Fruit fly (Drosophila melanogaster) whole organism, embryonic: Measurements from ENCODE around the gene Jhbp7.

ENCODE experiments used
- Atf-2 ChIP-seq: fragments of 200-800 bp; sonication (Bioruptor generic); optimal IDR thresholded peaks from 2 replicates; lab custom pipeline; 2016; ENCODE audit warnings: missing biosample characterization, missing genetic modification characterization
- Atf3 ChIP-seq: fragments of 200-800 bp; sonication (Bioruptor generic); optimal IDR thresholded peaks from 3 replicates; lab custom pipeline; 2016; ENCODE audit warnings: missing biosample characterization, missing genetic modification characterization
- C15 ChIP-seq: fragments of 200-800 bp; sonication (Bioruptor generic); IDR thresholded peaks from 3 replicates; pipeline ENCODE4 v1.3.6; 2022; ENCODE audit warnings: missing biosample characterization, missing genetic modification characterization
- CG10147 ChIP-seq: fragments of 200-800 bp; sonication (Bioruptor generic); optimal IDR thresholded peaks from 2 replicates; lab custom pipeline; 2019; ENCODE audit warnings: missing biosample characterization, mild to moderate bottlenecking, missing genetic modification characterization, moderate library complexity
- CG11247 ChIP-seq: fragments of 200-800 bp; sonication (Bioruptor generic); IDR thresholded peaks from 2 replicates; pipeline ENCODE4 v1.3.6; 2022; ENCODE audit warnings: missing biosample characterization, missing genetic modification characterization
- CG11695 ChIP-seq: fragments of 200-800 bp; sonication (Bioruptor generic); IDR thresholded peaks from 3 replicates; pipeline ENCODE4 v1.3.6; 2022; ENCODE audit warnings: missing biosample characterization, missing genetic modification characterization
- CG12659 ChIP-seq: fragments of 200-800 bp; sonication (Bioruptor generic); optimal IDR thresholded peaks from 3 replicates; lab custom pipeline; 2017; ENCODE audit warnings: mild to moderate bottlenecking, missing biosample characterization, missing genetic modification reagents, missing genetic modification characterization
- CG14014 ChIP-seq: fragments of 200-800 bp; sonication (Bioruptor generic); IDR thresholded peaks from 2 replicates; pipeline ENCODE4 v1.3.6; 2022; ENCODE audit warnings: missing biosample characterization, missing genetic modification characterization
- CG14710 ChIP-seq: fragments of 200-800 bp; sonication (Bioruptor generic); optimal IDR thresholded peaks from 3 replicates; lab custom pipeline; 2019; ENCODE audit warnings: missing biosample characterization, mild to moderate bottlenecking, missing genetic modification characterization, moderate library complexity
- CG2129 ChIP-seq: fragments of 200-800 bp; sonication (Bioruptor generic); IDR thresholded peaks from 2 replicates; pipeline ENCODE4 v1.3.6; 2022; ENCODE audit warnings: missing biosample characterization, missing genetic modification characterization; ENCODE audit not compliant: partially characterized antibody
- CG2712 ChIP-seq: fragments of 200-800 bp; optimal IDR thresholded peaks from 3 replicates; lab custom pipeline; 2019; ENCODE audit warnings: missing biosample characterization, mild to moderate bottlenecking, missing genetic modification characterization, moderate library complexity
- CG31365 ChIP-seq: fragments of 200-800 bp; sonication (Bioruptor generic); optimal IDR thresholded peaks from 2 replicates; lab custom pipeline; 2018; ENCODE audit warnings: missing biosample characterization, mild to moderate bottlenecking, missing genetic modification characterization
- CG32532 ChIP-seq: fragments of 200-800 bp; sonication (Bioruptor generic); IDR thresholded peaks from 2 replicates; pipeline ENCODE4 v1.3.6; 2022; ENCODE audit warnings: missing biosample characterization, missing genetic modification characterization
- CG32767 ChIP-seq: fragments of 200-800 bp; sonication (Bioruptor generic); IDR thresholded peaks from 2 replicates; pipeline ENCODE4 v1.3.6; 2022; ENCODE audit warnings: missing biosample characterization, missing genetic modification characterization
- CG3995 ChIP-seq: fragments of 200-800 bp; sonication (Bioruptor generic); optimal IDR thresholded peaks from 3 replicates; lab custom pipeline; 2016; ENCODE audit warnings: missing biosample characterization, missing genetic modification characterization
- CG4328 ChIP-seq: fragments of 200-800 bp; sonication (Bioruptor generic); optimal IDR thresholded peaks from 3 replicates; lab custom pipeline; 2017; ENCODE audit warnings: missing biosample characterization, missing genetic modification reagents, missing genetic modification characterization
- CG4360 ChIP-seq: fragments of 200-800 bp; sonication (Bioruptor generic); IDR thresholded peaks from 2 replicates; pipeline ENCODE4 v1.3.6; 2022; ENCODE audit warnings: missing biosample characterization, missing genetic modification characterization
- CG4424 ChIP-seq: fragments of 200-800 bp; sonication (Bioruptor generic); optimal IDR thresholded peaks from 3 replicates; lab custom pipeline; 2016; ENCODE audit warnings: missing biosample characterization, missing genetic modification characterization
- CG7556 ChIP-seq: fragments of 200-800 bp; sonication (Bioruptor generic); optimal IDR thresholded peaks from 2 replicates; lab custom pipeline; 2017; ENCODE audit warnings: missing biosample characterization, mild to moderate bottlenecking, missing genetic modification characterization
- CG7745 ChIP-seq: fragments of 200-800 bp; sonication (Bioruptor generic); optimal IDR thresholded peaks from 2 replicates; lab custom pipeline; 2018; ENCODE audit warnings: missing biosample characterization, mild to moderate bottlenecking, missing genetic modification characterization, moderate library complexity
- CG8281 ChIP-seq: fragments of 200-800 bp; sonication (Bioruptor generic); optimal IDR thresholded peaks from 2 replicates; lab custom pipeline; 2018; ENCODE audit warnings: missing biosample characterization, mild to moderate bottlenecking, missing genetic modification characterization, moderate library complexity
- CG8944 ChIP-seq: fragments of 200-800 bp; sonication (Bioruptor generic); optimal IDR thresholded peaks from 3 replicates; lab custom pipeline; 2016; ENCODE audit warnings: missing biosample characterization, missing genetic modification characterization
- CoRest ChIP-seq: fragments of 200-800 bp; sonication (Bioruptor generic); optimal IDR thresholded peaks from 3 replicates; lab custom pipeline; 2018; ENCODE audit warnings: missing biosample characterization, mild to moderate bottlenecking, missing genetic modification characterization, moderate library complexity
- D ChIP-seq, 2 experiments: fragments of 200-800 bp in 1 of 2; fragments of >200 bp in 1 of 2; sonication (Bioruptor generic) in 1 of 2; optimal IDR thresholded peaks; 2 replicates in 1 of 2; 3 replicates in 1 of 2; lab custom pipeline; 2017; ENCODE audit warnings: mild to moderate bottlenecking in 1 of 2, missing biosample characterization in 1 of 2, missing genetic modification characterization in 1 of 2, missing genetic modification reagents in 1 of 2
- Dad ChIP-seq: fragments of 200-800 bp; sonication (Bioruptor generic); optimal IDR thresholded peaks from 3 replicates; lab custom pipeline; 2016; ENCODE audit warnings: missing biosample characterization, missing genetic modification characterization
- Dip2 ChIP-seq: fragments of 200-800 bp; sonication (Bioruptor generic); IDR thresholded peaks from 2 replicates; pipeline ENCODE4 v1.3.6; 2022; ENCODE audit warnings: missing biosample characterization, missing genetic modification characterization
- Fer1 ChIP-seq: fragments of 200-800 bp; sonication (Bioruptor generic); optimal IDR thresholded peaks from 2 replicates; lab custom pipeline; 2017; ENCODE audit warnings: missing biosample characterization, mild to moderate bottlenecking, missing genetic modification characterization
- Gug ChIP-seq: fragments of 200-800 bp; sonication (Bioruptor generic); IDR thresholded peaks from 4 replicates; pipeline ENCODE4 v1.3.6; 2022; ENCODE audit warnings: missing biosample characterization, missing genetic modification characterization
- HLH4C ChIP-seq: fragments of 200-800 bp; sonication (Bioruptor generic); IDR thresholded peaks from 3 replicates; pipeline ENCODE4 v1.3.6; 2022; ENCODE audit warnings: missing biosample characterization, missing genetic modification characterization; ENCODE audit not compliant: partially characterized antibody
- Rx ChIP-seq: fragments of 200-800 bp; sonication (Bioruptor generic); IDR thresholded peaks from 2 replicates; pipeline ENCODE4 v1.3.6; 2022; ENCODE audit warnings: missing biosample characterization, missing genetic modification characterization
- Spps ChIP-seq: fragments of 200-800 bp; sonication (Bioruptor generic); optimal IDR thresholded peaks from 2 replicates; lab custom pipeline; 2018; ENCODE audit warnings: missing biosample characterization, mild to moderate bottlenecking, missing genetic modification characterization
- Tbp ChIP-seq: fragments of >200 bp; optimal IDR thresholded peaks from 2 replicates; lab custom pipeline; 2018; ENCODE audit warnings: missing biosample characterization, missing genetic modification characterization
- bowl ChIP-seq: fragments of 200-800 bp; sonication (Bioruptor generic); IDR thresholded peaks from 2 replicates; pipeline ENCODE4 v1.3.6; 2022; ENCODE audit warnings: missing biosample characterization, missing genetic modification characterization
- ci ChIP-seq: fragments of 200-800 bp; sonication (Bioruptor generic); IDR thresholded peaks from 3 replicates; pipeline ENCODE4 v1.3.6; 2022; ENCODE audit warnings: missing biosample characterization, missing genetic modification characterization
- corto ChIP-seq: fragments of 200-800 bp; sonication (Bioruptor generic); optimal IDR thresholded peaks from 2 replicates; lab custom pipeline; 2016; ENCODE audit warnings: missing biosample characterization, mild to moderate bottlenecking, missing genetic modification characterization, moderate library complexity
- fd3F ChIP-seq: fragments of 200-800 bp; sonication (Bioruptor generic); optimal IDR thresholded peaks from 2 replicates; lab custom pipeline; 2018; ENCODE audit warnings: missing biosample characterization, mild to moderate bottlenecking, missing genetic modification characterization, moderate library complexity
- fu2 ChIP-seq: fragments of 200-800 bp; sonication (Bioruptor generic); optimal IDR thresholded peaks from 2 replicates; lab custom pipeline; 2016; ENCODE audit warnings: missing biosample characterization, missing genetic modification characterization
- gt ChIP-seq: fragments of 200-800 bp; sonication (Bioruptor generic); IDR thresholded peaks from 2 replicates; pipeline ENCODE4 v1.3.6; 2022; ENCODE audit warnings: missing biosample characterization, missing genetic modification characterization
- lmd ChIP-seq: fragments of 200-800 bp; sonication (Bioruptor generic); IDR thresholded peaks from 2 replicates; pipeline ENCODE4 v1.3.6; 2022; ENCODE audit warnings: missing biosample characterization, missing genetic modification characterization
- lov ChIP-seq, 2 experiments: fragments of 200-800 bp in 1 of 2; fragments of >200 bp in 1 of 2; sonication (Bioruptor generic) in 1 of 2; IDR thresholded peaks in 1 of 2; optimal IDR thresholded peaks in 1 of 2; 2 replicates in 1 of 2; 3 replicates in 1 of 2; pipeline versions ENCODE4 v1.3.6 to Lab custom; 2017 to 2022; ENCODE audit warnings: missing biosample characterization in 1 of 2, missing genetic modification characterization in 1 of 2
- nom ChIP-seq: fragments of 200-800 bp; sonication (Bioruptor generic); optimal IDR thresholded peaks from 2 replicates; lab custom pipeline; 2017; ENCODE audit warnings: missing biosample characterization, missing genetic modification characterization, mild to moderate bottlenecking, moderate library complexity, missing genetic modification reagents
- pita ChIP-seq: fragments of 200-800 bp; sonication (Bioruptor generic); optimal IDR thresholded peaks from 2 replicates; lab custom pipeline; 2017; ENCODE audit warnings: missing biosample characterization, mild to moderate bottlenecking, missing genetic modification characterization
- pum ChIP-seq: fragments of 200-800 bp; sonication (Bioruptor generic); optimal IDR thresholded peaks from 2 replicates; lab custom pipeline; 2016; ENCODE audit warnings: missing biosample characterization, missing genetic modification characterization
- sens-2 ChIP-seq: fragments of 200-800 bp; sonication (Bioruptor generic); IDR thresholded peaks from 2 replicates; pipeline ENCODE4 v1.3.6; 2022; ENCODE audit warnings: missing biosample characterization, missing genetic modification characterization
- shn ChIP-seq: fragments of 200-800 bp; sonication (Bioruptor generic); optimal IDR thresholded peaks from 3 replicates; lab custom pipeline; 2016; ENCODE audit warnings: missing biosample characterization, missing genetic modification characterization
- tna ChIP-seq: fragments of 200-800 bp; sonication (Bioruptor generic); IDR thresholded peaks from 2 replicates; pipeline ENCODE4 v1.3.6; 2022; ENCODE audit warnings: missing biosample characterization, missing genetic modification characterization; ENCODE audit not compliant: partially characterized antibody
- trh ChIP-seq: fragments of 200-800 bp; sonication (Bioruptor generic); optimal IDR thresholded peaks from 2 replicates; lab custom pipeline; 2016; ENCODE audit warnings: missing biosample characterization, missing genetic modification characterization
- yki ChIP-seq: fragments of >200 bp; optimal IDR thresholded peaks from 3 replicates; lab custom pipeline; 2018

Gene Jhbp7

dm6 chr3R:25232271-25232989 is 5.0 kb upstream of the Jhbp7 start, which contains the start of gene Cad96Cb (continued):
- TF ChIP-seq lov (optimal IDR thresholded peaks at IDR 0.05; lab: Kevin White, UChicago): no peak
- no peak for TF ChIP-seq lov (GFP tag; IDR thresholded peaks at IDR 0.05; lab: Robert Waterston, UW)
- peak; percentile 6 for TF ChIP-seq trh (GFP tag; lab: Kevin White, UChicago)
- no peak for TF ChIP-seq CG31365 (tag; lab: Kevin White, UChicago)
- peak; percentile 81 for TF ChIP-seq nom (GFP tag; lab: Kevin White, UChicago)
- TF ChIP-seq CG8944: peak; percentile 75
- TF ChIP-seq shn (GFP tag; lab: Kevin White, UChicago): peak; percentile 53
- peak; percentile 92 for TF ChIP-seq CG4424 (GFP tag; lab: Kevin White, UChicago)
- TF ChIP-seq gt (GFP tag; lab: Robert Waterston, UW): no peak; the same call in 1 of the 2 replicates
- TF ChIP-seq CG32532 (GFP tag; lab: Robert Waterston, UW): peak; percentile 40; the same call in 1 of the 2 replicates
- no peak for TF ChIP-seq Rx (GFP tag; lab: Robert Waterston, UW)
- peak; percentile 80 for TF ChIP-seq Atf3
- TF ChIP-seq tna (GFP tag; lab: Robert Waterston, UW): 0 out of 2 replicates have a peak, but pooled peaks have one; percentile 32
- TF ChIP-seq CG2129 (GFP tag; lab: Robert Waterston, UW): no peak
- no peak; the same call in 2 of the 3 replicates for TF ChIP-seq C15 (GFP tag; lab: Robert Waterston, UW)
- TF ChIP-seq CG14014: 0 out of 2 replicates have a peak, but pooled peaks have one; percentile 41
- TF ChIP-seq fu2 (GFP tag; lab: Kevin White, UChicago): peak; percentile 29
- peak; percentile 94 for TF ChIP-seq CG4360 (GFP tag; lab: Robert Waterston, UW)
- peak; percentile 36; the same call in 2 of the 4 replicates for TF ChIP-seq Gug (GFP tag; lab: Robert Waterston, UW)
- no peak for TF ChIP-seq pita (GFP tag; lab: Kevin White, UChicago)
- no peak for TF ChIP-seq Fer1 (GFP tag; lab: Kevin White, UChicago)
- TF ChIP-seq CG3995: peak; percentile 5
- peak; percentile 79 for TF ChIP-seq CG11695 (GFP tag; lab: Robert Waterston, UW)
- no peak for TF ChIP-seq CG7745 (tag; lab: Kevin White, UChicago)
- peak; percentile 93 for TF ChIP-seq CG14710
- peak; percentile 78 for TF ChIP-seq Spps (tag; lab: Kevin White, UChicago)
- TF ChIP-seq lmd (GFP tag; lab: Robert Waterston, UW): peak; percentile 61; the same call in 1 of the 2 replicates
- no peak for TF ChIP-seq Tbp (GFP tag; lab: Kevin White, UChicago)
- TF ChIP-seq CG8281: peak; percentile 68
- TF ChIP-seq CG11247 (GFP tag; lab: Robert Waterston, UW): peak; percentile 30; the same call in 1 of the 2 replicates
- TF ChIP-seq CoRest (tag; lab: Kevin White, UChicago): peak; percentile 90
- peak; percentile 24 for TF ChIP-seq fd3F
- peak; percentile 63; the same call in 2 of the 3 replicates for TF ChIP-seq ci (GFP tag; lab: Robert Waterston, UW)
- no peak for TF ChIP-seq HLH4C
- peak; percentile 77 for TF ChIP-seq CG32767 (GFP tag; lab: Robert Waterston, UW)
- TF ChIP-seq bowl (GFP tag; lab: Robert Waterston, UW): no peak
- no peak for TF ChIP-seq yki (lab: Kevin White, UChicago)
- peak; percentile 91 for TF ChIP-seq CG2712 (tag; lab: Kevin White, UChicago)
- peak; percentile 77 for TF ChIP-seq CG10147 (GFP tag; lab: Kevin White, UChicago)
- TF ChIP-seq D (optimal IDR thresholded peaks at IDR 0.05; lab: Kevin White, UChicago): no peak
- TF ChIP-seq D (GFP tag; optimal IDR thresholded peaks at IDR 0.05; lab: Kevin White, UChicago): peak; percentile 92
- TF ChIP-seq pum (GFP tag; lab: Kevin White, UChicago): peak; percentile 79
- TF ChIP-seq CG12659: peak; percentile 87
- TF ChIP-seq Dip2 (GFP tag; lab: Robert Waterston, UW): no peak
- TF ChIP-seq corto: peak; percentile 31
- no peak for TF ChIP-seq sens-2 (GFP tag; lab: Robert Waterston, UW)
- TF ChIP-seq CG7556 (GFP tag; lab: Kevin White, UChicago): peak; percentile 95
- TF ChIP-seq Dad (GFP tag; lab: Kevin White, UChicago): peak; percentile 64
- TF ChIP-seq CG4328: peak; percentile 74
- peak; percentile 88 for TF ChIP-seq Atf-2 (GFP tag; lab: Kevin White, UChicago)
